Fruit fly (Drosophila melanogaster) whole organism, prepupa: ENCODE data around the gene Gr28b.
A peak's percentile ranks its signal among the peaks of the same experiment; 100 is the strongest.

ENCODE experiments used
- Blimp-1 ChIP-seq: fragments of 200-800 bp; sonication (Bioruptor generic); optimal IDR thresholded peaks from 3 replicates; lab custom pipeline; 2017; ENCODE audit warnings: missing biosample characterization, missing genetic modification characterization, mild to moderate bottlenecking, moderate library complexity, missing genetic modification reagents
- CG10631 ChIP-seq: fragments of 200-800 bp; sonication (Bioruptor generic); optimal IDR thresholded peaks from 2 replicates; lab custom pipeline; 2016; ENCODE audit warnings: missing biosample characterization, missing genetic modification characterization
- CG31627 ChIP-seq: fragments of 200-800 bp; sonication (Bioruptor generic); optimal IDR thresholded peaks from 3 replicates; lab custom pipeline; 2016; ENCODE audit warnings: missing biosample characterization, missing genetic modification characterization
- CG4318 ChIP-seq: fragments of 200-800 bp; sonication (Bioruptor generic); optimal IDR thresholded peaks from 3 replicates; lab custom pipeline; 2017; ENCODE audit warnings: missing biosample characterization, mild to moderate bottlenecking, missing genetic modification characterization
- CG9139 ChIP-seq: fragments of 200-800 bp; sonication (Bioruptor generic); optimal IDR thresholded peaks from 3 replicates; lab custom pipeline; 2017; ENCODE audit warnings: missing biosample characterization, mild to moderate bottlenecking, missing genetic modification characterization
- Gug ChIP-seq: fragments of 200-800 bp; sonication (Bioruptor generic); IDR thresholded peaks from 2 replicates; pipeline ENCODE4 v1.3.6; 2022; ENCODE audit warnings: missing biosample characterization, missing genetic modification characterization
- Sox14 ChIP-seq: fragments of 200-800 bp; sonication (Bioruptor generic); optimal IDR thresholded peaks from 3 replicates; lab custom pipeline; 2016; ENCODE audit warnings: missing biosample characterization, missing genetic modification characterization
- dac ChIP-seq: fragments of 200-800 bp; sonication (Bioruptor generic); optimal IDR thresholded peaks from 2 replicates; lab custom pipeline; 2017; ENCODE audit warnings: missing biosample characterization, mild to moderate bottlenecking, missing genetic modification characterization

DNA sequence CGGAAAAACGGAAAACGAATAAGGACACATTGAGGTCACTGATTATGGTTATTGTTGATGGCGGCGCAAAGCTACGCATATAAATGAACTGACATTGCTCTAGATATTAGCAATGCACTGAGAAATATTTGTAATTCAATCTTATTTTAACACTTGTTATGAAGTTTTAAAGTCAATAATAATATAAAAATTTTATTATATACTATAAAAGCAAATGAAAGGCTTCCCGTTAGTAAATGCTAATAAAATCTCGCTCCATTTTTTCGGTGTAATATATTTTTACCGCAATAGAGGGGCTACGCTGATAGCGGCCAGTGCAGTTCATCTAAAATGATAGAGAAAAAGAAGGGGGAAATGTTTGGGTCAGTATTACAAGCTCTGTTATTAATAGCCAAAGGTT is 29.9 kb upstream of the Gr28b start:
- no peak for TF ChIP-seq Gug (GFP tag; lab: Robert Waterston, UW)
- no peak for TF ChIP-seq CG31627 (GFP tag; lab: Kevin White, UChicago)
- no peak for TF ChIP-seq dac (GFP tag; lab: Kevin White, UChicago)
- TF ChIP-seq Sox14 = no peak
- TF ChIP-seq CG9139 = no peak
- no peak for TF ChIP-seq Blimp-1 (GFP tag; lab: Kevin White, UChicago)
- no peak for TF ChIP-seq CG4318 (GFP tag; lab: Kevin White, UChicago)
- TF ChIP-seq CG10631 (GFP tag; lab: Kevin White, UChicago) = peak; percentile 34
